Fruit fly (Drosophila melanogaster): ENCODE data around the gene nAChRbeta2.

Gene nAChRbeta2

dm6 chr3R:24544388-24544787 is 29.5 kb upstream of the nAChRbeta2 start, which contains the start of gene Esyt2 (continued):
- peak; percentile 8 for TF ChIP-seq Hand (GFP tag; optimal IDR thresholded peaks at IDR 0.05)
- TF ChIP-seq mirr (GFP tag; optimal IDR thresholded peaks at IDR 0.05), result peak; percentile 69
- peak; percentile 52 for TF ChIP-seq run (tag; optimal IDR thresholded peaks at IDR 0.05)
- no peak for TF ChIP-seq vnd (GFP tag; IDR thresholded peaks at IDR 0.05; ENCODE audit: partially characterized antibody)
- no peak for TF ChIP-seq Hmx (GFP tag; optimal IDR thresholded peaks at IDR 0.05)
- TF ChIP-seq tap (tag; optimal IDR thresholded peaks at IDR 0.05), result peak; percentile 12
- peak; percentile 37; the same call in 1 of the 2 replicates for TF ChIP-seq sob (GFP tag; IDR thresholded peaks at IDR 0.05)
- peak; percentile 57 for TF ChIP-seq sd (tag; optimal IDR thresholded peaks at IDR 0.05)
- TF ChIP-seq pan (optimal IDR thresholded peaks at IDR 0.05), result no peak
- TF ChIP-seq pan (GFP tag; optimal IDR thresholded peaks at IDR 0.05 in 1 of 2, IDR thresholded peaks at IDR 0.05 in 1 of 2), result peak in 1 of 2 experiments; percentile 55
- TF ChIP-seq ftz-f1 (GFP tag; optimal IDR thresholded peaks at IDR 0.05), result peak; percentile 42
- TF ChIP-seq Usf (GFP tag; optimal IDR thresholded peaks at IDR 0.05), result peak; percentile 11
- no peak for TF ChIP-seq prd (optimal IDR thresholded peaks at IDR 0.05)
- peak; percentile 27; the same call in 1 of the 3 replicates for TF ChIP-seq prd (GFP tag; IDR thresholded peaks at IDR 0.05)
- TF ChIP-seq Dip2 (GFP tag; IDR thresholded peaks at IDR 0.05), result no peak
- TF ChIP-seq CG10209 (GFP tag; optimal IDR thresholded peaks at IDR 0.05), result peak; percentile 58
- TF ChIP-seq CG13894 (tag; optimal IDR thresholded peaks at IDR 0.05), result peak; percentile 18
- TF ChIP-seq B-H2 (GFP tag; optimal IDR thresholded peaks at IDR 0.05), result peak; percentile 5
- TF ChIP-seq D19A (tag; optimal IDR thresholded peaks at IDR 0.05), result peak; percentile 15
- TF ChIP-seq row (GFP tag; IDR thresholded peaks at IDR 0.05), result no peak; the same call in 2 of the 3 replicates
- TF ChIP-seq ind (GFP tag; optimal IDR thresholded peaks at IDR 0.05), result peak; percentile 27
- no peak for TF ChIP-seq esg (GFP tag; conservative IDR thresholded peaks at IDR 0.05)
- no peak for TF ChIP-seq gsb-n (tag; optimal IDR thresholded peaks at IDR 0.05)
- TF ChIP-seq trem (tag; optimal IDR thresholded peaks at IDR 0.05), result no peak
- peak in 1 of 2 experiments; percentile 12 for TF ChIP-seq dpn (GFP tag; optimal IDR thresholded peaks at IDR 0.05)
- no peak for TF ChIP-seq dmrt11E (tag; optimal IDR thresholded peaks at IDR 0.05)
- peak; percentile 32 for TF ChIP-seq CG2712 (tag; optimal IDR thresholded peaks at IDR 0.05)
- no peak for TF ChIP-seq pros (GFP tag; optimal IDR thresholded peaks at IDR 0.05)
- peak; percentile 62 for TF ChIP-seq CG18599 (GFP tag; optimal IDR thresholded peaks at IDR 0.05)
- TF ChIP-seq CG9932 (GFP tag; IDR thresholded peaks at IDR 0.05), result peak; percentile 78
- peak; percentile 71 for TF ChIP-seq Drgx (GFP tag; IDR thresholded peaks at IDR 0.05)
- peak; percentile 56 for TF ChIP-seq Fer3 (tag; optimal IDR thresholded peaks at IDR 0.05)
- peak; percentile 15; the same call in 1 of the 2 replicates for TF ChIP-seq CG4404 (GFP tag; IDR thresholded peaks at IDR 0.05)
- TF ChIP-seq Bgb (GFP tag; IDR thresholded peaks at IDR 0.05; ENCODE audit: partially characterized antibody), result peak; percentile 61
- TF ChIP-seq CG43689 (GFP tag; IDR thresholded peaks at IDR 0.05), result no peak
- TF ChIP-seq CG12236 (GFP tag; optimal IDR thresholded peaks at IDR 0.05), result no peak

dm6 chr3R:24543676-24544277 is 28.9 kb upstream of the nAChRbeta2 start, which contains the start of gene Cftr:
Gene Cftr (minus strand): TSS chr3R:24543914.
- TF ChIP-seq CG2678 (tag; optimal IDR thresholded peaks at IDR 0.05) (no peak), CG10654 (GFP tag; optimal IDR thresholded peaks at IDR 0.05) (peak; percentile 15), Doc3 (GFP tag; IDR thresholded peaks at IDR 0.05; ENCODE audit: partially characterized antibody) (no peak), Jarid2 (GFP tag; optimal IDR thresholded peaks at IDR 0.05) (peak; percentile 91), Fer3 (tag; optimal IDR thresholded peaks at IDR 0.05) (peak; percentile 45), CG12071 (GFP tag; optimal IDR thresholded peaks at IDR 0.05) (peak; percentile 77), CG18764 (GFP tag; optimal IDR thresholded peaks at IDR 0.05) (peak; percentile 0), Dek (tag; optimal IDR thresholded peaks at IDR 0.05) (peak; percentile 47), CG15479 (GFP tag; optimal IDR thresholded peaks at IDR 0.05) (no peak), rib (GFP tag; IDR thresholded peaks at IDR 0.05) (peak; percentile 67; the same call in 1 of the 2 replicates), CG13775 (GFP tag; optimal IDR thresholded peaks at IDR 0.05) (no peak), CG3065 (GFP tag; optimal IDR thresholded peaks at IDR 0.05) (no peak), Fer1 (GFP tag; optimal IDR thresholded peaks at IDR 0.05) (peak; percentile 68), CG10209 (GFP tag; optimal IDR thresholded peaks at IDR 0.05) (no peak), CG4820 (GFP tag; optimal IDR thresholded peaks at IDR 0.05) (no peak), ftz-f1 (GFP tag; optimal IDR thresholded peaks at IDR 0.05) (peak; percentile 75), NFAT (GFP tag; IDR thresholded peaks at IDR 0.05) (peak; percentile 80), cas (GFP tag; IDR thresholded peaks at IDR 0.05) (no peak)
